Worm (Caenorhabditis elegans) whole organism, midembryonic: ENCODE data around the gene cpna-1.

Source experiments
- T22C8.4 ChIP-seq: fragments of 200-800 bp; sonication (Bioruptor generic); IDR thresholded peaks from 2 replicates; pipeline ENCODE4 v1.3.6; 2022; ENCODE audit warnings: missing genetic modification characterization, missing compliant biosample characterization
- cog-1 ChIP-seq: sonication (generic microtip); optimal IDR thresholded peaks from 2 replicates; lab custom pipeline; 2016; ENCODE audit warnings: missing genetic modification characterization, missing compliant biosample characterization
- flt-1 ChIP-seq: fragments of 200-800 bp; sonication (Bioruptor generic); IDR thresholded peaks from 2 replicates; pipeline ENCODE4 v1.3.6; 2022; ENCODE audit warnings: missing genetic modification characterization, missing compliant biosample characterization
- klf-2 ChIP-seq: fragments of 200-800 bp; sonication (Bioruptor generic); conservative IDR thresholded peaks from 2 replicates; pipeline ENCODE4 v1.3.6; 2022; ENCODE audit warnings: missing genetic modification reagents, missing genetic modification characterization, missing compliant biosample characterization
- med-1 ChIP-seq: sonication (generic microtip); optimal IDR thresholded peaks from 2 replicates; lab custom pipeline; 2017; ENCODE audit warnings: missing genetic modification characterization, mild to moderate bottlenecking, missing compliant biosample characterization, antibody characterized with exemption, missing genetic modification reagents; ENCODE audit not compliant: insufficient read depth
- ref-1 ChIP-seq: fragments of 200-800 bp; sonication (Bioruptor generic); conservative IDR thresholded peaks from 2 replicates; pipeline ENCODE4 v1.3.6; 2022; ENCODE audit warnings: missing genetic modification reagents, missing genetic modification characterization, missing compliant biosample characterization
- tab-1 ChIP-seq: fragments of 200-800 bp; sonication (Bioruptor generic); IDR thresholded peaks from 2 replicates; pipeline ENCODE4 v1.3.6; 2022; ENCODE audit warnings: missing genetic modification characterization, missing compliant biosample characterization
- ztf-23 ChIP-seq: fragments of 200-800 bp; sonication (Bioruptor generic); IDR thresholded peaks from 2 replicates; pipeline ENCODE4 v1.3.6; 2022; ENCODE audit warnings: missing genetic modification reagents, missing genetic modification characterization, missing compliant biosample characterization
- ztf-29 ChIP-seq: fragments of 200-800 bp; sonication (Bioruptor generic); IDR thresholded peaks from 2 replicates; pipeline ENCODE4 v1.3.6; 2022; ENCODE audit warnings: missing genetic modification reagents, missing genetic modification characterization, missing compliant biosample characterization

DNA sequence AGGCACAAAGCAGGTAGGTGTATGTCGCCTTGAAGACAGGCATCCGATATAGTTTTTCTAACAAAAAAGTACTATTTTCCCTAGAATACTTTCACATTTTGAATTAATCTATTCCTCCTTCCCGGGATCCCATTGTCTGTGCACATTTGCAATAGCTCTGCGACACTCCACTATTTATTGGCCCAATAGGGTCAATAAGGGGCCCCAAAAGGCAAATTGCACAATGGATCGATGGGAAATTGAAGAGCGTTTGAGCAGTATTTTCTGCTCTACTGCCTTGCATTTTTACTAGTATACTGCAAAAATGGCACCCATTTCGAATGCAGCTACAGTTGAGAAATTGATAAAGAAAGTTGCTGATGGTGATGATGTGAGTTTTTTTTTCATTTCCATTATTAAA lies 4.1 kb upstream of the cpna-1 start, which contains the start of gene R03H10.11:
- TF ChIP-seq med-1 = no peak
- no peak for TF ChIP-seq ztf-29 (GFP tag; lab: Robert Waterston, UW)
- no peak for TF ChIP-seq cog-1 (tag; lab: Kevin White, UChicago)
- TF ChIP-seq tab-1 = no peak
- no peak for TF ChIP-seq T22C8.4 (GFP tag; lab: Robert Waterston, UW)
- no peak for TF ChIP-seq flt-1 (GFP tag; lab: Robert Waterston, UW)
- TF ChIP-seq ztf-23 = no peak
- no peak for TF ChIP-seq klf-2
- TF ChIP-seq ref-1 (GFP tag; lab: Robert Waterston, UW) = no peak
